Worm (Caenorhabditis elegans): Measurements from ENCODE around the gene C26H9A.4.

DNA sequence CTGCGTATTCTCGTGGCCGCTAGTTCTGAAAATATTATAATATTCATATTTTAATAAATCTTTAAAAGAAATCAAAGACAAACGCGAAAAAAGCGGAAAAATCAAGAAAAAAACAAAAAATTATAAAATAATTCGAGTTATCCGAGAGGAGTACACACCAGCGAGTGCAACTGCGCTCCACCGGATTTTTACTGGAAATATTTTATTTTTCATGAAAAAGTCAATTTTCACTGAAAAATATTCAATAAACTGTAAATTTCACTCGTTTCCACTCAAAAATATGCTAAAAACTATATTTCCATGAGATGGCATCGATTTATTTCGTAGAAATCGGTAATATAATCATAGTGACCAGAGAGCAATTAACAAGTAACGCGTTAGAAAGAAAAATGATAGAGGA is 47.8 kb upstream of the C26H9A.4 start, which contains the start of gene Y55D9A.2:
- no peak for TF ChIP-seq ama-1 (optimal IDR thresholded peaks at IDR 0.05)
- TF ChIP-seq B0310.2 (tag; optimal IDR thresholded peaks at IDR 0.05), result no peak
- TF ChIP-seq scrt-1 (GFP tag; IDR thresholded peaks at IDR 0.05), result no peak

All from whole organism, early embryonic.